Worm (Caenorhabditis elegans) whole organism, young adult: ENCODE measurements around the gene C01G10.9.

Experiments used
- B0019.2 ChIP-seq: fragments of 200-800 bp; sonication (Bioruptor generic); conservative IDR thresholded peaks from 2 replicates; pipeline ENCODE4 v1.3.6; 2022; ENCODE audit warnings: missing genetic modification reagents, missing genetic modification characterization, missing compliant biosample characterization
- B0035.1 ChIP-seq: sonication (generic microtip); optimal IDR thresholded peaks from 2 replicates; lab custom pipeline; 2016; ENCODE audit warnings: missing genetic modification characterization, mild to moderate bottlenecking, missing compliant biosample characterization, missing genotype, missing genetic modification reagents
- B0336.3 ChIP-seq: fragments of 200-800 bp; sonication (Bioruptor generic); IDR thresholded peaks from 2 replicates; pipeline ENCODE4 v1.3.6; 2022; ENCODE audit warnings: missing genetic modification characterization, missing compliant biosample characterization
- C17E4.6 ChIP-seq: fragments of 200-800 bp; sonication (Bioruptor generic); IDR thresholded peaks from 2 replicates; pipeline ENCODE4 v1.3.6; 2022; ENCODE audit warnings: missing genetic modification reagents, missing genetic modification characterization, missing compliant biosample characterization
- F22D6.2 ChIP-seq: sonication (generic microtip); optimal IDR thresholded peaks from 2 replicates; lab custom pipeline; 2016; ENCODE audit warnings: mild to moderate bottlenecking, missing genetic modification characterization, missing compliant biosample characterization
- F33H1.4 ChIP-seq: fragments of 200-800 bp; sonication (Bioruptor generic); IDR thresholded peaks from 2 replicates; pipeline ENCODE4 v1.3.6; 2022; ENCODE audit warnings: missing genetic modification reagents, missing genetic modification characterization, missing compliant biosample characterization
- F57A8.1 ChIP-seq: fragments of 200-800 bp; sonication (Bioruptor generic); optimal IDR thresholded peaks from 2 replicates; lab custom pipeline; 2018; ENCODE audit warnings: mild to moderate bottlenecking, missing genetic modification characterization, moderate library complexity, missing compliant biosample characterization
- K12H6.12 ChIP-seq: fragments of 200-800 bp; sonication (Bioruptor generic); optimal IDR thresholded peaks from 2 replicates; lab custom pipeline; 2018; ENCODE audit warnings: mild to moderate bottlenecking, missing genetic modification characterization, missing compliant biosample characterization
- Y53F4B.3 ChIP-seq: fragments of 200-800 bp; sonication (Bioruptor generic); IDR thresholded peaks from 2 replicates; pipeline ENCODE4 v1.3.6; 2022; ENCODE audit warnings: missing genetic modification reagents, missing genetic modification characterization, missing compliant biosample characterization
- Y53G8AR.9 ChIP-seq: fragments of 200-800 bp; sonication (Bioruptor generic); conservative IDR thresholded peaks from 2 replicates; pipeline ENCODE4 v1.3.6; 2022; ENCODE audit warnings: missing genetic modification reagents, missing genetic modification characterization, missing compliant biosample characterization
- Y67H2A.10 ChIP-seq: fragments of 200-800 bp; sonication (Bioruptor generic); conservative IDR thresholded peaks from 2 replicates; pipeline ENCODE4 v1.3.6; 2022; ENCODE audit warnings: missing genetic modification reagents, missing genetic modification characterization, missing compliant biosample characterization
- Y95B8A.8 ChIP-seq: fragments of 200-800 bp; sonication (Bioruptor generic); IDR thresholded peaks from 2 replicates; pipeline ENCODE4 v1.3.6; 2022; ENCODE audit warnings: missing genetic modification reagents, missing genetic modification characterization, missing compliant biosample characterization
- athp-1 ChIP-seq: sonication (generic microtip); optimal IDR thresholded peaks from 2 replicates; lab custom pipeline; 2017; ENCODE audit warnings: mild to moderate bottlenecking, missing genetic modification characterization, missing compliant biosample characterization
- bed-1 ChIP-seq: fragments of 200-800 bp; sonication (Bioruptor generic); IDR thresholded peaks from 2 replicates; pipeline ENCODE4 v1.3.6; 2022; ENCODE audit warnings: missing genetic modification reagents, missing genetic modification characterization, missing compliant biosample characterization
- cebp-1 ChIP-seq, 2 experiments: fragments of 200-800 bp in 1 of 2; sonication (Bioruptor generic) in 1 of 2; sonication (generic microtip) in 1 of 2; IDR thresholded peaks in 1 of 2; optimal IDR thresholded peaks in 1 of 2; 2 replicates each; pipeline versions ENCODE4 v1.3.6 to Lab custom; 2017 to 2022; ENCODE audit warnings: missing compliant biosample characterization in 2 of 2, missing genetic modification characterization in 2 of 2, mild to moderate bottlenecking in 1 of 2, missing genetic modification reagents in 1 of 2, moderate library complexity in 1 of 2
- cebp-2 ChIP-seq: fragments of 200-800 bp; sonication (Bioruptor generic); IDR thresholded peaks from 2 replicates; pipeline ENCODE4 v1.3.6; 2022; ENCODE audit warnings: missing genetic modification characterization, missing compliant biosample characterization
- ceh-27 ChIP-seq: fragments of 200-800 bp; sonication (Bioruptor generic); optimal IDR thresholded peaks from 2 replicates; lab custom pipeline; 2018; ENCODE audit warnings: mild to moderate bottlenecking, missing genetic modification characterization, moderate library complexity, missing compliant biosample characterization
- ceh-79 ChIP-seq: sonication (generic microtip); optimal IDR thresholded peaks from 2 replicates; lab custom pipeline; 2017; ENCODE audit warnings: mild to moderate bottlenecking, missing genetic modification characterization, missing compliant biosample characterization
- die-1 ChIP-seq: sonication (generic microtip); optimal IDR thresholded peaks from 2 replicates; lab custom pipeline; 2016; ENCODE audit warnings: missing genotype, mild to moderate bottlenecking, missing genetic modification characterization, missing compliant biosample characterization
- dpl-1 ChIP-seq: fragments of 150-350 bp; optimal IDR thresholded peaks from 2 replicates; lab custom pipeline; 2014; ENCODE audit warnings: missing biosample characterization, missing genetic modification reagents, missing genetic modification characterization
- him-1 ChIP-seq: sonication (generic microtip); optimal IDR thresholded peaks from 2 replicates; lab custom pipeline; 2016; ENCODE audit warnings: missing genotype, missing genetic modification reagents, missing genetic modification characterization, missing compliant biosample characterization
- hlh-12 ChIP-seq: sonication (generic microtip); optimal IDR thresholded peaks from 2 replicates; lab custom pipeline; 2016; ENCODE audit warnings: missing genetic modification characterization, missing compliant biosample characterization
- hmg-1.2 ChIP-seq: fragments of 200-800 bp; sonication (Bioruptor generic); IDR thresholded peaks from 2 replicates; pipeline ENCODE4 v1.3.6; 2022; ENCODE audit warnings: missing genetic modification reagents, missing genetic modification characterization, missing compliant biosample characterization
- hmg-20 ChIP-seq: fragments of 200-800 bp; sonication (Bioruptor generic); IDR thresholded peaks from 2 replicates; pipeline ENCODE4 v1.3.6; 2022; ENCODE audit warnings: missing genetic modification reagents, missing genetic modification characterization, missing compliant biosample characterization
- hsf-1 ChIP-seq: fragments of 200-800 bp; sonication (Bioruptor generic); IDR thresholded peaks from 2 replicates; pipeline ENCODE4 v1.3.6; 2022; ENCODE audit warnings: missing genetic modification reagents, missing genetic modification characterization, missing compliant biosample characterization
- lin-26 ChIP-seq: fragments of 200-800 bp; sonication (Bioruptor generic); IDR thresholded peaks from 2 replicates; pipeline ENCODE4 v1.3.6; 2022; ENCODE audit warnings: missing genetic modification reagents, missing genetic modification characterization, missing compliant biosample characterization
- lin-35 ChIP-seq, 3 experiments: fragments of 150-350 bp in 2 of 3; sonication (generic microtip) in 1 of 3; optimal IDR thresholded peaks; 2 replicates each; lab custom pipeline; 2014 to 2018; ENCODE audit warnings: missing biosample characterization in 3 of 3, missing genetic modification characterization in 3 of 3, missing genetic modification reagents in 3 of 3
- lin-54 ChIP-seq: fragments of 200-800 bp; sonication (Bioruptor generic); optimal IDR thresholded peaks from 2 replicates; lab custom pipeline; 2018; ENCODE audit warnings: mild to moderate bottlenecking, missing genetic modification characterization, missing compliant biosample characterization
- madf-3 ChIP-seq: fragments of 200-800 bp; sonication (Bioruptor generic); IDR thresholded peaks from 2 replicates; pipeline ENCODE4 v1.3.6; 2022; ENCODE audit warnings: missing genetic modification reagents, missing genetic modification characterization, missing compliant biosample characterization
- madf-6 ChIP-seq: fragments of 200-800 bp; sonication (Bioruptor generic); IDR thresholded peaks from 2 replicates; pipeline ENCODE4 v1.3.6; 2022; ENCODE audit warnings: missing genetic modification reagents, missing genetic modification characterization, missing compliant biosample characterization
- mel-28 ChIP-seq: sonication (generic microtip); optimal IDR thresholded peaks from 2 replicates; lab custom pipeline; 2016; ENCODE audit warnings: borderline replicate concordance, mild to moderate bottlenecking, missing genetic modification characterization, missing compliant biosample characterization
- nhr-27 ChIP-seq: fragments of 200-800 bp; sonication (Bioruptor generic); optimal IDR thresholded peaks from 2 replicates; lab custom pipeline; 2018; ENCODE audit warnings: mild to moderate bottlenecking, missing genetic modification characterization, moderate library complexity, missing compliant biosample characterization
- nhr-80 ChIP-seq: sonication (generic microtip); optimal IDR thresholded peaks from 2 replicates; lab custom pipeline; 2016; ENCODE audit warnings: missing genetic modification characterization, missing compliant biosample characterization
- pbrm-1 ChIP-seq: fragments of 200-800 bp; sonication (Bioruptor generic); IDR thresholded peaks from 2 replicates; pipeline ENCODE4 v1.3.6; 2022; ENCODE audit warnings: missing genetic modification reagents, missing genetic modification characterization, missing compliant biosample characterization
- rcor-1 ChIP-seq: fragments of 200-800 bp; sonication (Bioruptor generic); IDR thresholded peaks from 2 replicates; pipeline ENCODE4 v1.3.6; 2022; ENCODE audit warnings: missing genetic modification reagents, missing genetic modification characterization, missing compliant biosample characterization
- repo-1 ChIP-seq: sonication (generic microtip); optimal IDR thresholded peaks from 2 replicates; lab custom pipeline; 2017; ENCODE audit warnings: mild to moderate bottlenecking, missing genetic modification characterization, missing compliant biosample characterization
- rpc-1 ChIP-seq, 2 experiments: fragments of 150-350 bp in 1 of 2; sonication (generic microtip) in 1 of 2; optimal IDR thresholded peaks; 2 replicates each; lab custom pipeline; 2014 to 2018; ENCODE audit warnings: missing biosample characterization in 1 of 2, missing genetic modification characterization in 1 of 2, missing genetic modification reagents in 1 of 2, missing genotype in 1 of 2
- snpc-1.1 ChIP-seq: sonication (generic microtip); optimal IDR thresholded peaks from 2 replicates; lab custom pipeline; 2017; ENCODE audit warnings: missing genetic modification characterization, mild to moderate bottlenecking, missing compliant biosample characterization, antibody characterized with exemption, moderate library complexity, missing genotype, missing genetic modification reagents; ENCODE audit not compliant: insufficient read depth
- snpc-1.3 ChIP-seq: sonication (generic microtip); optimal IDR thresholded peaks from 2 replicates; lab custom pipeline; 2017; ENCODE audit warnings: missing genetic modification characterization, mild to moderate bottlenecking, missing compliant biosample characterization, antibody characterized with exemption, moderate library complexity, missing genotype, missing genetic modification reagents; ENCODE audit not compliant: insufficient read depth
- somi-1 ChIP-seq: fragments of 200-800 bp; sonication (Bioruptor generic); optimal IDR thresholded peaks from 2 replicates; lab custom pipeline; 2018; ENCODE audit warnings: mild to moderate bottlenecking, missing genetic modification characterization, missing compliant biosample characterization
- tbp1 ChIP-seq: fragments of 200-800 bp; sonication (Bioruptor generic); optimal IDR thresholded peaks from 2 replicates; lab custom pipeline; 2018; ENCODE audit warnings: mild to moderate bottlenecking, missing genetic modification characterization, missing compliant biosample characterization
- unc-130 ChIP-seq: sonication (generic microtip); optimal IDR thresholded peaks from 2 replicates; lab custom pipeline; 2016; ENCODE audit warnings: missing genetic modification reagents, missing genetic modification characterization, missing compliant biosample characterization
- xnd-1 ChIP-seq: sonication (generic microtip); optimal IDR thresholded peaks from 2 replicates; lab custom pipeline; 2016; ENCODE audit warnings: missing genotype, missing genetic modification reagents, missing genetic modification characterization, missing compliant biosample characterization
- ztf-18 ChIP-seq: sonication (generic microtip); optimal IDR thresholded peaks from 2 replicates; lab custom pipeline; 2016; ENCODE audit warnings: missing genotype, mild to moderate bottlenecking, missing genetic modification characterization, missing compliant biosample characterization
- ztf-28 ChIP-seq: fragments of 200-800 bp; sonication (Bioruptor generic); IDR thresholded peaks from 2 replicates; pipeline ENCODE4 v1.3.6; 2022; ENCODE audit warnings: missing genetic modification reagents, missing genetic modification characterization, missing compliant biosample characterization

C01G10.9 gene

ce11 chrV:15058423-15058822 is 23.9 kb upstream of the C01G10.9 start:
- TF ChIP-seq cebp-2: no peak
- TF ChIP-seq C17E4.6 (GFP tag; lab: Robert Waterston, UW): no peak
- TF ChIP-seq rcor-1 (GFP tag; lab: Robert Waterston, UW): no peak
- no peak for TF ChIP-seq Y53F4B.3 (GFP tag; lab: Robert Waterston, UW)
- no peak for TF ChIP-seq Y53G8AR.9
- TF ChIP-seq ztf-28 (GFP tag; lab: Robert Waterston, UW): no peak
- no peak for TF ChIP-seq Y67H2A.10 (GFP tag; lab: Robert Waterston, UW)
- TF ChIP-seq hsf-1: no peak
- no peak for TF ChIP-seq athp-1
- no peak for TF ChIP-seq dpl-1
- TF ChIP-seq hmg-20 (GFP tag; lab: Robert Waterston, UW): no peak
- TF ChIP-seq B0019.2: no peak
- no peak for TF ChIP-seq die-1 (tag; lab: Kevin White, UChicago)

DNA sequence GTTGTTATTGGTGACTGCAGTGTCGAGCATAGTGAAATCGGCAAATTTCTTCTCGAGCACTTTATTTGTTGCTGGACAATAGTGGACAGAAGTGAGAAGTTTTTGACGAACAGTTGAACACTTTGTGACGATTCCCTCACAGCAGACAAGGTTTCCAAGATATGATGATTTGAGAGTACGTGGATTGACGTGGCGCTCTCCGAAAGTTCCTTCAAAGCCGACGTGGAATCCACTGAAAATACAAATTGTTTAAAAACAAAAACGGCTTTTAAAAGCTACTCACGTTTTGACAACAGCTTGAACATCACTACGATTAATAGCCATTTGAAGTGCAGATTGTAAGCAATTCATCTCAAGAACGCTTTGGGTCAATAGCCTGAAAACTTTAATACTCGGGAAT is 23.4 kb upstream of the C01G10.9 start:
- TF ChIP-seq bed-1 (GFP tag; lab: Robert Waterston, UW) (no peak), lin-26 (GFP tag; lab: Robert Waterston, UW) (peak; percentile 60; the same call in 1 of the 2 replicates)

DNA sequence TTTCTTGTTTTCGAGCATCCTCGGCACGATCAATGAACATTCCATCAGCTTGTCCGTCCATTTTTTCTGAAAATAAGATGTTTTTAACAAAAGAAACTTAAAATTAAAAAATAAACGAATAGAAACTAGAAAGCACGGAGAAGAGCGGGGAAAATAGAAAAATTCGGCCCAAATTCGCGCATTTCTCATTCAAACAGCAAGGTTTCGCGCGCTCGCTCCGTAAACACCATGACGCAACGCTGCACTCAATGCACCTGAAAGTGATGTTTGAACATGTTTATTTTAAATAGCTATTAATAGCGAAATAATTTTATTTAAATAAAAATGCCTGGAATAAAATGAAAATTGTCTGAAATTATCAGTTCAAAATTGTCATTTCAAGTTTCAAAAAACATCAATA is 22.8 kb upstream of the C01G10.9 start, which contains the start of the genes mcm-3 and C25D7.15:
TSS of gene mcm-3 (minus strand) at position 66 of the 400 bp plus-strand sequence.
TSS of gene C25D7.15 (plus strand) at position 275 of the 400 bp plus-strand sequence.
- TF ChIP-seq lin-54 (GFP tag; lab: Kevin White, UChicago) (peak; percentile 80), snpc-1.1 (tag; lab: Kevin White, UChicago) (peak; percentile 46), somi-1 (GFP tag; lab: Kevin White, UChicago) (no peak), B0035.1 (no peak), hlh-12 (no peak), K12H6.12 (no peak), lin-35 (GFP tag; optimal IDR thresholded peaks at IDR 0.05; lab: Kevin White, UChicago) (peak in 2 of 3 experiments; percentile 45 to 62), rpc-1 (optimal IDR thresholded peaks at IDR 0.05; lab: Kevin White, UChicago) (no peak), rpc-1 (tag; optimal IDR thresholded peaks at IDR 0.05; lab: Kevin White, UChicago) (no peak), F33H1.4 (GFP tag; lab: Robert Waterston, UW) (peak; percentile 75), cebp-1 (GFP tag; IDR thresholded peaks at IDR 0.05; lab: Robert Waterston, UW) (no peak), cebp-1 (tag; optimal IDR thresholded peaks at IDR 0.05; lab: Kevin White, UChicago) (peak; percentile 6), cebp-2 (no peak), ceh-27 (GFP tag; lab: Kevin White, UChicago) (no peak), F22D6.2 (tag; lab: Kevin White, UChicago) (no peak), ceh-79 (tag; lab: Kevin White, UChicago) (no peak), hmg-1.2 (GFP tag; lab: Robert Waterston, UW) (peak; percentile 46; the same call in 1 of the 2 replicates), repo-1 (tag; lab: Kevin White, UChicago) (no peak), unc-130 (GFP tag; lab: Kevin White, UChicago) (peak; percentile 0), nhr-80 (no peak), Y95B8A.8 (GFP tag; lab: Robert Waterston, UW) (peak; percentile 61; the same call in 1 of the 2 replicates), him-1 (peak; percentile 53), xnd-1 (tag; lab: Kevin White, UChicago) (peak; percentile 72), snpc-1.3 (peak; percentile 27), madf-3 (GFP tag; lab: Robert Waterston, UW) (peak; percentile 78; the same call in 1 of the 2 replicates), B0336.3 (peak; percentile 50; the same call in 1 of the 2 replicates), F57A8.1 (no peak), ztf-18 (tag; lab: Kevin White, UChicago) (peak; percentile 7), tbp1 (GFP tag; lab: Kevin White, UChicago) (peak; percentile 55), nhr-27 (tag; lab: Kevin White, UChicago) (no peak), mel-28 (tag; lab: Kevin White, UChicago) (no peak), madf-6 (GFP tag; lab: Robert Waterston, UW) (peak; percentile 97), pbrm-1 (GFP tag; lab: Robert Waterston, UW) (peak; percentile 63; the same call in 1 of the 2 replicates)
